Worm (Caenorhabditis elegans) whole organism, young adult: ENCODE data around the gene F14D2.7.

ENCODE experiments used
- F52B5.7 ChIP-seq: sonication (generic microtip); optimal IDR thresholded peaks from 2 replicates; lab custom pipeline; 2016; ENCODE audit warnings: mild to moderate bottlenecking, missing genetic modification characterization, missing compliant biosample characterization
- K12H6.12 ChIP-seq: fragments of 200-800 bp; sonication (Bioruptor generic); optimal IDR thresholded peaks from 2 replicates; lab custom pipeline; 2018; ENCODE audit warnings: mild to moderate bottlenecking, missing genetic modification characterization, missing compliant biosample characterization
- Y79H2A.3 ChIP-seq: fragments of 200-800 bp; sonication (Bioruptor generic); conservative IDR thresholded peaks from 2 replicates; pipeline ENCODE4 v1.3.6; 2022; ENCODE audit warnings: missing genetic modification reagents, missing genetic modification characterization, missing compliant biosample characterization
- efl-1 ChIP-seq: fragments of 150-350 bp; optimal IDR thresholded peaks from 2 replicates; lab custom pipeline; 2014; ENCODE audit warnings: missing biosample characterization, missing genetic modification reagents, missing genetic modification characterization
- lin-40 ChIP-seq: sonication (generic microtip); optimal IDR thresholded peaks from 2 replicates; lab custom pipeline; 2016; ENCODE audit warnings: missing genetic modification characterization, mild to moderate bottlenecking, missing compliant biosample characterization, missing genotype, missing genetic modification reagents
- nhr-120 ChIP-seq: fragments of 200-800 bp; sonication (Bioruptor generic); IDR thresholded peaks from 2 replicates; pipeline ENCODE4 v1.3.6; 2022; ENCODE audit warnings: missing genetic modification characterization, missing compliant biosample characterization

DNA sequence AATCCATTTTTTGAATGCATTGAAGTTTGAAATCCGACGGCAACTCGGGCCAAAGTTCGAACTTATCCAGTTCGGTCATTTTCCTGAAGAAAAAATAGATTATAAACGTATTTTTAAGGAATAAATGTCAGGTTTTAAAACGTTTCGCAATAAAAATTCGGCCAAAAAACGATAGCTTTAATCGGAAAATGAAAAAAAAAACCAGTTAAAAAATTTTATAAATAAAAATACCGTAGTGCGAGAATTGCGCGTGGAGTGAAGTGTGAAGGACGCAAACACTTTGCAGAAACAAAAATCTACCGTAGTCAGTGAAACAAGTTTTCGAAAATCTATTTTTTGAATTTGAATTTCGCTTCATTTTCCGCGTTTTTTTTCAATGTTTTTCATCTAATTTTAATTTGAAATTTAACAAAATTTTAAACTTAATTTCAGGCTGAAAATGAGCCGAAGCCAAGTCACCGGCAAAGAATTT is 11.4 kb upstream of the F14D2.7 start, which contains the start of gene F14D2.8:
- TF ChIP-seq F52B5.7 (tag; lab: Kevin White, UChicago) (no peak), nhr-120 (GFP tag; lab: Robert Waterston, UW) (no peak), efl-1 (no peak), K12H6.12 (tag; lab: Kevin White, UChicago) (no peak), Y79H2A.3 (no peak), lin-40 (tag; lab: Kevin White, UChicago) (no peak)
